Fruit fly (Drosophila melanogaster): ENCODE data around the gene CG31174.

dm6 chr3R:21899170-21899575, 29.9 kb upstream of the CG31174 start:
- TF ChIP-seq Ets21C (GFP tag; optimal IDR thresholded peaks at IDR 0.05) (no peak), Sox14 (GFP tag; optimal IDR thresholded peaks at IDR 0.05) (peak; percentile 59), Ets96B (tag; optimal IDR thresholded peaks at IDR 0.05) (peak; percentile 76), CG6854 (GFP tag; optimal IDR thresholded peaks at IDR 0.05) (peak; percentile 17)

Data from whole organism, prepupa.